Fruit fly (Drosophila melanogaster) whole organism, embryonic: ENCODE results near the gene MED14.
A peak's percentile ranks its signal among the peaks of the same experiment; 100 is the strongest.

Experiments
- C15 ChIP-seq: fragments of 200-800 bp; sonication (Bioruptor generic); IDR thresholded peaks from 3 replicates; pipeline ENCODE4 v1.3.6; 2022; ENCODE audit warnings: missing biosample characterization, missing genetic modification characterization
- CG10267 ChIP-seq: fragments of 200-800 bp; sonication (Bioruptor generic); optimal IDR thresholded peaks from 2 replicates; lab custom pipeline; 2018; ENCODE audit warnings: missing biosample characterization, mild to moderate bottlenecking, missing genetic modification characterization, moderate library complexity
- CG10274 ChIP-seq: fragments of 200-800 bp; sonication (Bioruptor generic); optimal IDR thresholded peaks from 3 replicates; lab custom pipeline; 2017; ENCODE audit warnings: missing biosample characterization, mild to moderate bottlenecking, missing genetic modification characterization
- CG14710 ChIP-seq: fragments of 200-800 bp; sonication (Bioruptor generic); optimal IDR thresholded peaks from 3 replicates; lab custom pipeline; 2019; ENCODE audit warnings: missing biosample characterization, mild to moderate bottlenecking, missing genetic modification characterization, moderate library complexity
- CG17568 ChIP-seq: fragments of 200-800 bp; sonication (Bioruptor generic); optimal IDR thresholded peaks from 2 replicates; lab custom pipeline; 2018; ENCODE audit warnings: missing biosample characterization, mild to moderate bottlenecking, missing genetic modification characterization, moderate library complexity
- CG2120 ChIP-seq: fragments of 200-800 bp; sonication (Bioruptor generic); optimal IDR thresholded peaks from 3 replicates; lab custom pipeline; 2016; ENCODE audit warnings: missing biosample characterization, missing genetic modification characterization
- CG32772 ChIP-seq: fragments of 200-800 bp; sonication (Bioruptor generic); IDR thresholded peaks from 2 replicates; pipeline ENCODE4 v1.3.6; 2022; ENCODE audit warnings: missing biosample characterization, missing genetic modification characterization
- CG33557 ChIP-seq: fragments of 200-800 bp; sonication (Bioruptor generic); optimal IDR thresholded peaks from 2 replicates; lab custom pipeline; 2019; ENCODE audit warnings: missing biosample characterization, mild to moderate bottlenecking, missing genetic modification characterization, moderate library complexity
- CG3407 ChIP-seq: fragments of 200-800 bp; sonication (Bioruptor generic); optimal IDR thresholded peaks from 2 replicates; lab custom pipeline; 2018; ENCODE audit warnings: missing biosample characterization, mild to moderate bottlenecking, missing genetic modification characterization
- CG3847 ChIP-seq: fragments of 200-800 bp; sonication (Bioruptor generic); IDR thresholded peaks from 2 replicates; pipeline ENCODE4 v1.3.6; 2022; ENCODE audit warnings: missing biosample characterization, missing genetic modification characterization
- CG43689 ChIP-seq: fragments of 200-800 bp; sonication (Bioruptor generic); IDR thresholded peaks from 2 replicates; pipeline ENCODE4 v1.3.6; 2022; ENCODE audit warnings: missing biosample characterization, missing genetic modification characterization
- CG4854 ChIP-seq: fragments of 200-800 bp; sonication (Bioruptor generic); optimal IDR thresholded peaks from 2 replicates; lab custom pipeline; 2016; ENCODE audit warnings: missing biosample characterization, missing genetic modification characterization, inconsistent platforms
- CG6654 ChIP-seq: fragments of 200-800 bp; sonication (Bioruptor generic); optimal IDR thresholded peaks from 2 replicates; lab custom pipeline; 2017; ENCODE audit warnings: missing biosample characterization, mild to moderate bottlenecking, missing genetic modification characterization
- CG7556 ChIP-seq: fragments of 200-800 bp; sonication (Bioruptor generic); optimal IDR thresholded peaks from 2 replicates; lab custom pipeline; 2017; ENCODE audit warnings: missing biosample characterization, mild to moderate bottlenecking, missing genetic modification characterization
- CG7839 ChIP-seq: fragments of 200-800 bp; sonication (Bioruptor generic); optimal IDR thresholded peaks from 3 replicates; lab custom pipeline; 2018; ENCODE audit warnings: missing biosample characterization, mild to moderate bottlenecking, missing genetic modification characterization, moderate library complexity
- CG8290 ChIP-seq, 3 experiments: fragments of 200-800 bp; sonication (Bioruptor generic); optimal IDR thresholded peaks; 2 replicates each; lab custom pipeline; 2016 to 2019; ENCODE audit warnings: missing biosample characterization in 3 of 3, missing genetic modification characterization in 3 of 3, mild to moderate bottlenecking in 2 of 3, moderate library complexity in 1 of 3
- D ChIP-seq, 2 experiments: fragments of 200-800 bp in 1 of 2; fragments of >200 bp in 1 of 2; sonication (Bioruptor generic) in 1 of 2; optimal IDR thresholded peaks; 2 replicates in 1 of 2; 3 replicates in 1 of 2; lab custom pipeline; 2017; ENCODE audit warnings: mild to moderate bottlenecking in 1 of 2, missing biosample characterization in 1 of 2, missing genetic modification characterization in 1 of 2, missing genetic modification reagents in 1 of 2
- E2f1 ChIP-seq: fragments of 200-800 bp; sonication (Bioruptor generic); IDR thresholded peaks from 2 replicates; pipeline ENCODE4 v1.3.6; 2022; ENCODE audit warnings: missing biosample characterization, missing genetic modification characterization
- Ets65A ChIP-seq: fragments of 200-800 bp; sonication (Bioruptor generic); peaks from one replicate; lab custom pipeline; 2016; ENCODE audit warnings: missing biosample characterization, missing genetic modification characterization
- Fer3 ChIP-seq: fragments of 200-800 bp; sonication (Bioruptor generic); optimal IDR thresholded peaks from 2 replicates; lab custom pipeline; 2018; ENCODE audit warnings: missing biosample characterization, mild to moderate bottlenecking, missing genetic modification characterization, moderate library complexity
- H15 ChIP-seq: fragments of 200-800 bp; sonication (Bioruptor generic); IDR thresholded peaks from 3 replicates; pipeline ENCODE4 v1.3.6; 2022; ENCODE audit warnings: missing biosample characterization, missing genetic modification characterization
- MTF-1 ChIP-seq: fragments of 200-800 bp; sonication (Bioruptor generic); optimal IDR thresholded peaks from 2 replicates; lab custom pipeline; 2018; ENCODE audit warnings: missing biosample characterization, mild to moderate bottlenecking, missing genetic modification characterization, borderline replicate concordance
- Med ChIP-seq: fragments of 200-800 bp; sonication (Bioruptor generic); peaks from one replicate; lab custom pipeline; 2016; ENCODE audit warnings: missing biosample characterization, missing genetic modification characterization, mild to moderate bottlenecking, inconsistent platforms, moderate library complexity
- Mrtf ChIP-seq: fragments of 200-800 bp; sonication (Bioruptor generic); IDR thresholded peaks from 3 replicates; pipeline ENCODE4 v1.3.6; 2022; ENCODE audit warnings: missing biosample characterization, missing genetic modification characterization
- Myb ChIP-seq: fragments of 200-800 bp; sonication (Bioruptor generic); optimal IDR thresholded peaks from 2 replicates; lab custom pipeline; 2016; ENCODE audit warnings: missing biosample characterization, missing genetic modification characterization
- Xrp1 ChIP-seq: fragments of 200-800 bp; sonication (Bioruptor generic); IDR thresholded peaks from 2 replicates; pipeline ENCODE4 v1.3.6; 2022; ENCODE audit warnings: missing biosample characterization, missing genetic modification characterization
- ab ChIP-seq: fragments of 200-800 bp; sonication (Bioruptor generic); optimal IDR thresholded peaks from 2 replicates; lab custom pipeline; 2016; ENCODE audit warnings: missing biosample characterization, missing genetic modification characterization
- caup ChIP-seq: fragments of 200-800 bp; sonication (Bioruptor generic); optimal IDR thresholded peaks from 3 replicates; lab custom pipeline; 2017; ENCODE audit warnings: missing biosample characterization, mild to moderate bottlenecking, missing genetic modification characterization, moderate library complexity; ENCODE audit not compliant: severe bottlenecking
- cwo ChIP-seq: fragments of 200-800 bp; sonication (Bioruptor generic); optimal IDR thresholded peaks from 3 replicates; lab custom pipeline; 2017; ENCODE audit warnings: missing biosample characterization, missing genetic modification characterization, mild to moderate bottlenecking, moderate library complexity, missing genetic modification reagents
- dati ChIP-seq: fragments of 200-800 bp; sonication (Bioruptor generic); IDR thresholded peaks from 2 replicates; pipeline ENCODE4 v1.3.6; 2022; ENCODE audit warnings: missing biosample characterization, missing genetic modification characterization
- dimm ChIP-seq: fragments of 200-800 bp; sonication (Bioruptor generic); IDR thresholded peaks from 2 replicates; pipeline ENCODE4 v1.3.6; 2022; ENCODE audit warnings: missing biosample characterization, missing genetic modification characterization
- esg ChIP-seq: fragments of 200-800 bp; sonication (Bioruptor generic); conservative IDR thresholded peaks from 2 replicates; pipeline ENCODE4 v1.3.6; 2022; ENCODE audit warnings: missing biosample characterization, missing genetic modification characterization
- fru ChIP-seq: fragments of >200 bp; optimal IDR thresholded peaks from 2 replicates; lab custom pipeline; 2017
- gce ChIP-seq: fragments of 200-800 bp; sonication (Bioruptor generic); IDR thresholded peaks from 3 replicates; pipeline ENCODE4 v1.3.6; 2022; ENCODE audit warnings: missing biosample characterization, missing genetic modification characterization
- hkb ChIP-seq, 2 experiments: fragments of 200-800 bp in 1 of 2; fragments of >200 bp in 1 of 2; sonication (Bioruptor generic) in 1 of 2; IDR thresholded peaks in 1 of 2; optimal IDR thresholded peaks in 1 of 2; 2 replicates each; pipeline versions ENCODE4 v1.3.6 to Lab custom; 2017 to 2022; ENCODE audit warnings: missing biosample characterization in 1 of 2, missing genetic modification characterization in 1 of 2
- nom ChIP-seq: fragments of 200-800 bp; sonication (Bioruptor generic); optimal IDR thresholded peaks from 2 replicates; lab custom pipeline; 2017; ENCODE audit warnings: missing biosample characterization, missing genetic modification characterization, mild to moderate bottlenecking, moderate library complexity, missing genetic modification reagents
- org-1 ChIP-seq: fragments of 200-800 bp; sonication (Bioruptor generic); optimal IDR thresholded peaks from 2 replicates; lab custom pipeline; 2017; ENCODE audit warnings: missing biosample characterization, missing genetic modification characterization
- peb ChIP-seq: fragments of 200-800 bp; sonication (Bioruptor generic); IDR thresholded peaks from 2 replicates; pipeline ENCODE4 v1.3.6; 2022; ENCODE audit warnings: missing biosample characterization, missing genetic modification characterization
- pros ChIP-seq: fragments of 200-800 bp; sonication (Bioruptor generic); optimal IDR thresholded peaks from 3 replicates; lab custom pipeline; 2019; ENCODE audit warnings: missing biosample characterization, mild to moderate bottlenecking, missing genetic modification characterization, moderate library complexity
- scrt ChIP-seq: fragments of 200-800 bp; sonication (Bioruptor generic); optimal IDR thresholded peaks from 2 replicates; lab custom pipeline; 2018; ENCODE audit warnings: missing biosample characterization, mild to moderate bottlenecking, missing genetic modification characterization, moderate library complexity
- sisA ChIP-seq: fragments of 200-800 bp; sonication (Bioruptor generic); IDR thresholded peaks from 2 replicates; pipeline ENCODE4 v1.3.6; 2022; ENCODE audit warnings: missing biosample characterization, missing genetic modification characterization
- stc ChIP-seq: fragments of 200-800 bp; sonication (Bioruptor generic); IDR thresholded peaks from 2 replicates; pipeline ENCODE4 v1.3.6; 2022; ENCODE audit warnings: missing biosample characterization, missing genetic modification characterization
- tin ChIP-seq: fragments of 200-800 bp; sonication (Bioruptor generic); optimal IDR thresholded peaks from 3 replicates; lab custom pipeline; 2016; ENCODE audit warnings: missing biosample characterization, missing genetic modification characterization
- tll ChIP-seq, 2 experiments: fragments of 200-800 bp in 1 of 2; fragments of >200 bp in 1 of 2; sonication (Bioruptor generic) in 1 of 2; optimal IDR thresholded peaks; 2 replicates each; lab custom pipeline; 2017 to 2019; ENCODE audit warnings: missing biosample characterization in 2 of 2, missing genetic modification characterization in 2 of 2, mild to moderate bottlenecking in 1 of 2, moderate library complexity in 1 of 2
- trh ChIP-seq: fragments of 200-800 bp; sonication (Bioruptor generic); optimal IDR thresholded peaks from 2 replicates; lab custom pipeline; 2016; ENCODE audit warnings: missing biosample characterization, missing genetic modification characterization
- unc-4 ChIP-seq: fragments of 200-800 bp; sonication (Bioruptor generic); IDR thresholded peaks from 2 replicates; pipeline ENCODE4 v1.3.6; 2022; ENCODE audit warnings: missing biosample characterization, missing genetic modification characterization; ENCODE audit not compliant: partially characterized antibody
- wdn ChIP-seq: fragments of 200-800 bp; sonication (Bioruptor generic); IDR thresholded peaks from 2 replicates; pipeline ENCODE4 v1.3.6; 2022; ENCODE audit warnings: missing biosample characterization, missing genetic modification characterization
- z ChIP-seq: fragments of 200-800 bp; sonication (Bioruptor generic); IDR thresholded peaks from 3 replicates; pipeline ENCODE4 v1.3.6; 2022; ENCODE audit warnings: missing biosample characterization, missing genetic modification characterization
- zf30C ChIP-seq: fragments of 200-800 bp; sonication (Bioruptor generic); optimal IDR thresholded peaks from 3 replicates; lab custom pipeline; 2018; ENCODE audit warnings: missing biosample characterization, mild to moderate bottlenecking, missing genetic modification characterization

Gene MED14

dm6 chr3L:639460-640103 is 46.5 kb downstream of the MED14 start (continued):
- TF ChIP-seq unc-4 (GFP tag; lab: Robert Waterston, UW), result no peak
- no peak for TF ChIP-seq CG8290 (GFP tag; optimal IDR thresholded peaks at IDR 0.05; lab: Kevin White, UChicago)
- peak in 1 of 2 experiments; percentile 28 for TF ChIP-seq CG8290 (tag; optimal IDR thresholded peaks at IDR 0.05; lab: Kevin White, UChicago)
- no peak for TF ChIP-seq wdn
- peak; percentile 30 for TF ChIP-seq CG17568 (GFP tag; lab: Kevin White, UChicago)
- TF ChIP-seq tin (GFP tag; lab: Kevin White, UChicago), result no peak
- TF ChIP-seq CG7839 (tag; lab: Kevin White, UChicago), result no peak
- peak; percentile 19 for TF ChIP-seq Ets65A (GFP tag; lab: Kevin White, UChicago)
- TF ChIP-seq sisA (GFP tag; lab: Robert Waterston, UW), result no peak
- peak; percentile 27 for TF ChIP-seq zf30C (GFP tag; lab: Kevin White, UChicago)
- TF ChIP-seq Mrtf (GFP tag; lab: Robert Waterston, UW), result no peak
- no peak for TF ChIP-seq CG43689
- peak; percentile 88 for TF ChIP-seq Med (GFP tag; lab: Kevin White, UChicago)
- TF ChIP-seq CG10274, result no peak
- no peak for TF ChIP-seq Fer3
- no peak for TF ChIP-seq fru
- TF ChIP-seq gce (GFP tag; lab: Robert Waterston, UW), result no peak
- no peak for TF ChIP-seq cwo (GFP tag; lab: Kevin White, UChicago)
- no peak for TF ChIP-seq tll (GFP tag; optimal IDR thresholded peaks at IDR 0.05; lab: Kevin White, UChicago)
- no peak for TF ChIP-seq H15 (GFP tag; lab: Robert Waterston, UW)
- TF ChIP-seq esg (GFP tag; lab: Robert Waterston, UW), result no peak
- no peak for TF ChIP-seq org-1 (GFP tag; lab: Kevin White, UChicago)
- TF ChIP-seq pros (GFP tag; lab: Kevin White, UChicago), result peak; percentile 42
- TF ChIP-seq CG6654 (GFP tag; lab: Kevin White, UChicago), result no peak
- TF ChIP-seq dati, result no peak
- no peak for TF ChIP-seq scrt (GFP tag; lab: Kevin White, UChicago)
- TF ChIP-seq CG7556 (GFP tag; lab: Kevin White, UChicago), result no peak
- TF ChIP-seq MTF-1 (GFP tag; lab: Kevin White, UChicago), result no peak
- TF ChIP-seq hkb (optimal IDR thresholded peaks at IDR 0.05; lab: Kevin White, UChicago), result no peak
- peak; percentile 36; the same call in 1 of the 2 replicates for TF ChIP-seq hkb (GFP tag; IDR thresholded peaks at IDR 0.05; lab: Robert Waterston, UW)
- no peak for TF ChIP-seq CG2120
- no peak for TF ChIP-seq z (GFP tag; lab: Robert Waterston, UW)
- TF ChIP-seq CG14710 (tag; lab: Kevin White, UChicago), result no peak
- TF ChIP-seq CG10267 (tag; lab: Kevin White, UChicago), result no peak
- TF ChIP-seq trh (GFP tag; lab: Kevin White, UChicago), result no peak
- no peak for TF ChIP-seq ab (GFP tag; lab: Kevin White, UChicago)
- TF ChIP-seq CG32772 (GFP tag; lab: Robert Waterston, UW), result no peak
- TF ChIP-seq E2f1 (GFP tag; lab: Robert Waterston, UW), result no peak
- TF ChIP-seq CG3847, result no peak
- TF ChIP-seq Myb, result no peak
- TF ChIP-seq nom (GFP tag; lab: Kevin White, UChicago), result no peak
- no peak for TF ChIP-seq Xrp1
- no peak for TF ChIP-seq CG4854 (GFP tag; lab: Kevin White, UChicago)
- TF ChIP-seq caup (GFP tag; lab: Kevin White, UChicago), result no peak
- TF ChIP-seq CG33557 (GFP tag; lab: Kevin White, UChicago), result no peak
- TF ChIP-seq CG3407 (GFP tag; lab: Kevin White, UChicago), result no peak
- no peak for TF ChIP-seq D (optimal IDR thresholded peaks at IDR 0.05; lab: Kevin White, UChicago)
- TF ChIP-seq D (GFP tag; optimal IDR thresholded peaks at IDR 0.05; lab: Kevin White, UChicago), result no peak
- TF ChIP-seq peb (GFP tag; lab: Robert Waterston, UW), result no peak
- no peak for TF ChIP-seq C15 (GFP tag; lab: Robert Waterston, UW)
- TF ChIP-seq stc (GFP tag; lab: Robert Waterston, UW), result no peak
- TF ChIP-seq dimm, result no peak
